Worm (Caenorhabditis elegans) whole organism, midembryonic: ENCODE results near the gene cyp-35C1.

Experiments used
- flt-1 ChIP-seq: fragments of 200-800 bp; sonication (Bioruptor generic); IDR thresholded peaks from 2 replicates; pipeline ENCODE4 v1.3.6; 2022; ENCODE audit warnings: missing genetic modification characterization, missing compliant biosample characterization
- klf-2 ChIP-seq: fragments of 200-800 bp; sonication (Bioruptor generic); conservative IDR thresholded peaks from 2 replicates; pipeline ENCODE4 v1.3.6; 2022; ENCODE audit warnings: missing genetic modification reagents, missing genetic modification characterization, missing compliant biosample characterization
- tab-1 ChIP-seq: fragments of 200-800 bp; sonication (Bioruptor generic); IDR thresholded peaks from 2 replicates; pipeline ENCODE4 v1.3.6; 2022; ENCODE audit warnings: missing genetic modification characterization, missing compliant biosample characterization
- ztf-23 ChIP-seq: fragments of 200-800 bp; sonication (Bioruptor generic); IDR thresholded peaks from 2 replicates; pipeline ENCODE4 v1.3.6; 2022; ENCODE audit warnings: missing genetic modification reagents, missing genetic modification characterization, missing compliant biosample characterization

- TF ChIP-seq flt-1 (GFP tag; lab: Robert Waterston, UW) (no peak), tab-1 (GFP tag; lab: Robert Waterston, UW) (no peak), klf-2 (GFP tag; lab: Robert Waterston, UW) (no peak), ztf-23 (GFP tag; lab: Robert Waterston, UW) (no peak)
Observed at ce11 chrV:13902495-13902894, 4.2 kb upstream of the cyp-35C1 start, which contains the start of gene C06B3.1.
